Worm (Caenorhabditis elegans) whole organism, mixed stage, embryonic: ENCODE data around the gene C46A5.1.
A peak's percentile ranks its signal among the peaks of the same experiment; 100 is the strongest.

Experiments
- M03D4.4 ChIP-seq: sonication (generic microtip); optimal IDR thresholded peaks from 2 replicates; lab custom pipeline; 2017; ENCODE audit warnings: mild to moderate bottlenecking, missing genetic modification characterization, missing compliant biosample characterization
- bed-3 ChIP-seq: fragments of 200-800 bp; sonication (Bioruptor generic); optimal IDR thresholded peaks from 3 replicates; lab custom pipeline; 2018; ENCODE audit warnings: mild to moderate bottlenecking, missing genetic modification characterization, moderate library complexity, missing compliant biosample characterization
- blmp-1 ChIP-seq: fragments of 150-350 bp; optimal IDR thresholded peaks from 2 replicates; lab custom pipeline; 2014; ENCODE audit warnings: missing biosample characterization, missing genetic modification characterization
- ceh-39 ChIP-seq: fragments of 150-350 bp; optimal IDR thresholded peaks from 2 replicates; lab custom pipeline; 2014; ENCODE audit warnings: missing biosample characterization, missing genetic modification characterization
- ceh-43 ChIP-seq: fragments of 200-800 bp; sonication (Bioruptor generic); optimal IDR thresholded peaks from 2 replicates; lab custom pipeline; 2018; ENCODE audit warnings: mild to moderate bottlenecking, missing genetic modification characterization, moderate library complexity, missing compliant biosample characterization
- ces-1 ChIP-seq: fragments of 150-350 bp; optimal IDR thresholded peaks from 2 replicates; lab custom pipeline; 2014; ENCODE audit warnings: missing biosample characterization, missing genetic modification reagents, missing genetic modification characterization
- cnd-1 ChIP-seq: fragments of 200-800 bp; sonication (Bioruptor generic); optimal IDR thresholded peaks from 2 replicates; lab custom pipeline; 2018; ENCODE audit warnings: mild to moderate bottlenecking, missing genetic modification characterization, missing compliant biosample characterization
- elt-1 ChIP-seq: sonication (generic microtip); optimal IDR thresholded peaks from 2 replicates; lab custom pipeline; 2017; ENCODE audit warnings: missing genetic modification characterization, mild to moderate bottlenecking, missing compliant biosample characterization, antibody characterized with exemption, moderate library complexity, borderline replicate concordance; ENCODE audit not compliant: insufficient read depth
- elt-3 ChIP-seq: fragments of 150-350 bp; optimal IDR thresholded peaks from 2 replicates; lab custom pipeline; 2014; ENCODE audit warnings: missing biosample characterization, missing genetic modification characterization
- flh-1 ChIP-seq: fragments of 200-800 bp; sonication (Bioruptor generic); optimal IDR thresholded peaks from 2 replicates; lab custom pipeline; 2018; ENCODE audit warnings: mild to moderate bottlenecking, missing genetic modification characterization, moderate library complexity, missing compliant biosample characterization
- ham-2 ChIP-seq: fragments of 200-800 bp; sonication (Bioruptor generic); optimal IDR thresholded peaks from 2 replicates; lab custom pipeline; 2018; ENCODE audit warnings: mild to moderate bottlenecking, missing genetic modification characterization, missing compliant biosample characterization
- hlh-1 ChIP-seq: fragments of 150-350 bp; optimal IDR thresholded peaks from 2 replicates; lab custom pipeline; 2014; ENCODE audit warnings: missing biosample characterization, missing genetic modification reagents, missing genetic modification characterization
- lin-13 ChIP-seq: fragments of 150-350 bp; optimal IDR thresholded peaks from 2 replicates; lab custom pipeline; 2014; ENCODE audit warnings: missing biosample characterization, missing genetic modification characterization
- lin-32 ChIP-seq: fragments of 200-800 bp; sonication (Bioruptor generic); optimal IDR thresholded peaks from 2 replicates; lab custom pipeline; 2018; ENCODE audit warnings: mild to moderate bottlenecking, missing genetic modification characterization, missing compliant biosample characterization
- lsy-2 ChIP-seq: fragments of 150-350 bp; optimal IDR thresholded peaks from 2 replicates; lab custom pipeline; 2014; ENCODE audit warnings: missing biosample characterization, missing genetic modification characterization
- mep-1 ChIP-seq: fragments of 150-350 bp; optimal IDR thresholded peaks from 2 replicates; lab custom pipeline; 2017; ENCODE audit warnings: missing biosample characterization, missing genetic modification reagents, missing genetic modification characterization, inconsistent platforms
- nhr-12 ChIP-seq: fragments of 150-350 bp; optimal IDR thresholded peaks from 2 replicates; lab custom pipeline; 2014; ENCODE audit warnings: missing biosample characterization, missing genetic modification characterization
- nhr-2 ChIP-seq: fragments of 150-350 bp; optimal IDR thresholded peaks from 2 replicates; lab custom pipeline; 2014; ENCODE audit warnings: missing biosample characterization, missing genetic modification characterization
- nhr-28 ChIP-seq: fragments of 150-350 bp; optimal IDR thresholded peaks from 2 replicates; lab custom pipeline; 2014; ENCODE audit warnings: missing biosample characterization, missing genetic modification characterization
- pha-4 ChIP-seq: fragments of 150-350 bp; optimal IDR thresholded peaks from 2 replicates; lab custom pipeline; 2018; ENCODE audit warnings: missing biosample characterization, missing genetic modification reagents, missing genetic modification characterization
- sem-2 ChIP-seq: fragments of 200-800 bp; sonication (Bioruptor generic); optimal IDR thresholded peaks from 2 replicates; lab custom pipeline; 2018; ENCODE audit warnings: mild to moderate bottlenecking, missing genetic modification characterization, missing compliant biosample characterization
- sptf-1 ChIP-seq: sonication (generic microtip); optimal IDR thresholded peaks from 2 replicates; lab custom pipeline; 2017; ENCODE audit warnings: mild to moderate bottlenecking, missing genetic modification characterization, moderate library complexity, missing compliant biosample characterization
- tbx-8 ChIP-seq: fragments of 200-800 bp; sonication (Bioruptor generic); optimal IDR thresholded peaks from 2 replicates; lab custom pipeline; 2018; ENCODE audit warnings: mild to moderate bottlenecking, missing genetic modification characterization, moderate library complexity, missing compliant biosample characterization
- unc-120 ChIP-seq: sonication (generic microtip); optimal IDR thresholded peaks from 2 replicates; lab custom pipeline; 2017; ENCODE audit warnings: missing genetic modification characterization, missing compliant biosample characterization; ENCODE audit not compliant: poor library complexity, severe bottlenecking
- unc-39 ChIP-seq: fragments of 150-350 bp; optimal IDR thresholded peaks from 2 replicates; lab custom pipeline; 2014; ENCODE audit warnings: missing biosample characterization, missing genetic modification characterization
- unc-62 ChIP-seq: fragments of 150-350 bp; optimal IDR thresholded peaks from 2 replicates; lab custom pipeline; 2014; ENCODE audit warnings: missing biosample characterization, missing genetic modification reagents, missing genetic modification characterization
- zip-8 ChIP-seq: fragments of 150-350 bp; optimal IDR thresholded peaks from 2 replicates; lab custom pipeline; 2014; ENCODE audit warnings: missing biosample characterization, missing genetic modification characterization
- ztf-11 ChIP-seq: fragments of 150-350 bp; optimal IDR thresholded peaks from 2 replicates; lab custom pipeline; 2014; ENCODE audit warnings: missing biosample characterization, missing genetic modification characterization

C46A5.1 gene

DNA sequence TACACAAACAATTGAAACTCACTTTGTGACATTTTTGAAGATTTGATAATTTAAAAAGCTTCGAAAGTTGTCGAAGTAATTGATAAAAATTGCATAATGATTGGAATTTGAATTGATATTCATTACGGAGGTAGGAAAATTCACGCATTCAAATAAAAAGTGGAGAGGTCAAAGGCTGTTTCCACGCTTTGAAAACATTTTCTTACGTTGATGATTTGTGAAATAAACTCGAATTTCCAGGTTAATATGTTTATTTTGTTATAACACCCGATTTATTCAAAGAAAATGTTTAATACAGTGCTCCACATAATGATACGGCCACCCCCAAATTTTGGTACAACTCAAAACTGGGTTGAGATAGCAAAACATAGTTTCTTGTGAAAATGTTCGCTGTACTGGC lies 39.5 kb downstream of the C46A5.1 start, which contains the start of gene C33H5.16:
Gene C33H5.16 (minus strand): TSS at position 101 of the 400 bp plus-strand sequence.
- TF ChIP-seq sptf-1 (tag; lab: Kevin White, UChicago) (no peak), M03D4.4 (tag; lab: Kevin White, UChicago) (no peak), unc-39 (tag; lab: Kevin White, UChicago) (no peak), tbx-8 (GFP tag; lab: Kevin White, UChicago) (no peak), blmp-1 (tag; lab: Kevin White, UChicago) (no peak), lsy-2 (tag; lab: Kevin White, UChicago) (no peak), nhr-28 (tag; lab: Kevin White, UChicago) (no peak), unc-120 (tag; lab: Kevin White, UChicago) (no peak), ces-1 (GFP tag; lab: Kevin White, UChicago) (no peak), nhr-2 (tag; lab: Kevin White, UChicago) (no peak), ham-2 (GFP tag; lab: Kevin White, UChicago) (no peak), bed-3 (GFP tag; lab: Kevin White, UChicago) (no peak), ceh-39 (tag; lab: Kevin White, UChicago) (no peak)
- TF ChIP-seq, all 35 proteins: peak for 0

DNA sequence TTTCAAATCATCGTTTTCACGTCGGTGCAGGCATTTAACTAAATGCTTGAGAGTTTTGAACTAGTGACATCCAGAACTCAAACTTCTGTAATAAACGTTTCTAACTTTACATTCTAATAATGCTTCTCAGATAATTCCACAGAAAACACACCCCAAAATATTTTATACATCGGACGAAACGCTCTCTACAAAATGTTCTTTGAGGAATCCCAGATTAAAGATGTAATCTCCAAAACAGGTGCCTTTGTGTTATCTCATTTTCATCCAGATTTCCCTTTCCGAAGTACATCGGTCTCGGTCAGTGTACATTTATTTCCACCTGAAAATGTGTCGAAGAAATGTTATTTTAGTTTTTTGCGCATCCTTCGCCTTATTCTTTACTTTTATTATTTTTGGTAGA lies 41.0 kb downstream of the C46A5.1 start, which contains the start of gene C33H5.2:
Gene C33H5.2 (plus strand): TSS at position 301 of the 400 bp plus-strand sequence.
- TF ChIP-seq flh-1 (GFP tag; lab: Kevin White, UChicago) (no peak), elt-1 (tag; lab: Kevin White, UChicago) (peak; percentile 64)
- TF ChIP-seq, all 35 proteins: peak for 1

DNA sequence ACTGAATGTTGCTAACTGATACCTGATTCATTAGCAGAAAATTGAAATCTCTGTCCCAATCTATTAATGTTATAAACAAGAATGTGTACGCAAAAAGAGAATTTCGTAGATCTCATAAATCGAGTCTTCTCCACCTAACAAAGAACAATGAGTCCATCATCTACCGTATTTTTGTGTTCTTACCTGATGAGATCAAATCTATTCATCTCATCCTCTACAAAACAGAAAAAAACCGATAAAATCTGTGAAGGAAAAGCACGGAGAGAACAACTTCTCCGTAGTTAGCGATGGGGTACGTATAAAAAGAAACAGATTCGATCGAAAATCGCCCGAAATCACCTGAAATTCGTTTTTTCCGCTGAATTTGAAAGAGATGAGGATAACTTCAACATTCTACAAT lies 44.9 kb downstream of the C46A5.1 start, which contains the start of gene C33H5.1:
Gene C33H5.1 (plus strand): TSS at position 330 of the 400 bp plus-strand sequence.
- TF ChIP-seq elt-1 (tag; lab: Kevin White, UChicago): peak; percentile 88
- TF ChIP-seq sem-2 (GFP tag; lab: Kevin White, UChicago): no peak
- TF ChIP-seq, all 35 proteins: peak for 1

DNA sequence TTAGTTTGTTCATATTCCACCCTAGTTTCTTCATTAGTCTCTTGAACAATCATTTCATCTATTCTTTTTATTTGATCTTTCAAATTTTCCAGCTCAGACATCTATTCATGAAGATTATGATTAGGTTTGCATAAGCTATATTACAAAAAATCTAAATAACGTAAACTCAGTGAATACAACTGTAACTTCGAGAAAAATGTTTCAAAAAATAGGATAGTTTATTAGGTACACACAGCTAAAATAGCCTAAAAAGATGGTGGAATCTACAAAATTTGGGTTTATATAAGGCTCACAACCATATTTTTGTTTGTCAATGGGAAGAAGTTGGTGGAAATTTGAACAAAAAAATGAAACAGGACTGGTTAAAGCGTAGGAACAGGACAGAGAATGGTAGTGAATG lies 49.0 kb downstream of the C46A5.1 start, which contains the start of gene zgpa-1:
Gene zgpa-1 (minus strand): TSS at position 101 of the 400 bp plus-strand sequence.
- TF ChIP-seq nhr-12 (tag; lab: Kevin White, UChicago): no peak
- TF ChIP-seq unc-39 (tag; lab: Kevin White, UChicago): no peak
- no peak for TF ChIP-seq pha-4
- TF ChIP-seq ces-1 (GFP tag; lab: Kevin White, UChicago): no peak
- TF ChIP-seq cnd-1 (tag; lab: Kevin White, UChicago): no peak
- TF ChIP-seq elt-1 (tag; lab: Kevin White, UChicago): no peak
- no peak for TF ChIP-seq lin-13 (tag; lab: Kevin White, UChicago)
- no peak for TF ChIP-seq flh-1 (GFP tag; lab: Kevin White, UChicago)

DNA sequence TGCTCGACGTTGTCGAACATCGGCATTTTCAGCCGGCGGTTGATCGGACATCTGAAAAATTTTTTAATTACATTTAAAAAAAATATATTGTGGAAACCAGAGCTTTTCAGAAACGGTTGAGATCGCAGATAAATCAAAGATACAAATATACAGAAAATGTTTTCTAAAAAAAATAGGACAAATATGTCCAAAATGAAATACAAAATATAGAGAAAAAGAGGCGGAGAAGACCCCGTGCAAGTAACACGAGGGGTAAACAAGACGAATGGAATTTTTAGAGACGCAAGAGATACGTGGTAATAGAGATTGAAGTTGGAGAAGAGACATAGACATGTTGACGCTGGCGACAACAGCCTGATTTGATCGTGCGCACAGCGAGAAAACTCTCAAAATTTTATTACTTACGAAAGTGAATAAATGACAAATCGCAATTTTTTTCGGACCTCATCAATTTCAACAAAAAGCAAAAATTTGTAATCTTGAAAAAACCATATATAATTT lies 52.0 kb downstream of the C46A5.1 start, which contains the start of gene cdgs-1:
Gene cdgs-1 (minus strand): TSS at position 51 of the 501 bp plus-strand sequence.
- TF ChIP-seq lin-32 (GFP tag; lab: Kevin White, UChicago) (no peak), unc-62 (GFP tag; lab: Kevin White, UChicago) (peak; percentile 36), ces-1 (GFP tag; lab: Kevin White, UChicago) (peak; percentile 83), nhr-28 (tag; lab: Kevin White, UChicago) (no peak)

DNA sequence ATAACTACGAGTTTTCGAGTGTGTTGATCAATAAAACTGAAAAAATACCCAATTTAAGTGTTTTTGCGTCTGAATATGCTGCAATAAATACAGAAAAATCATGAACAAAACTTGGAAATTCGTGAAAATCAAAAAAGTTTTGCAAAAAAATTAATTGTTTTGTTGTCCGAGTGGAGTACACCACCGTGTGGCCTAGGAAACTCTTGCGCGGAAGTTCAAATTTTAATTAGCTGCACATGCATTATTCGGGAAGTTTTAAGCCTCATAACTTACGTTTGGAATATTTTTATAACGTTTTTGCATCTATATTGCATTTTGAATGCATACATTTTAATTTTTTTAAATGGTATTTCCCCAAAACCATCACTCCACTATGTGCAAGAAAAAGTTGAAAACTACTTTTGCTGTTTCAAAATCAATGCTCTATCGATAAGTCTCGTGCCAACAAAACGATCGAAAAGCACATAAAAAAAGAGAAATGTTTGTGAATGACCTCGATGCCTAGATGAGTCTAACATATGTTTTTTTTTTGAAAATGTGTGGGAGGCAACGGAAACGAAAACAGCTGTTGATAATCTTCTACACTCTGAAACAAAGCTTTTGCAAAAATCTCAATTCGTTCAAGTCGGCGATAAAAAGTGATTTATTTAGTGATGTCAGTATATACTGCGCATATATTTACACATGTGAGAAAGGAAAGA lies 52.8 kb downstream of the C46A5.1 start:
- TF ChIP-seq hlh-1 (tag; lab: Kevin White, UChicago) (peak; percentile 44), elt-3 (tag; lab: Kevin White, UChicago) (no peak), mep-1 (peak; percentile 9), zip-8 (tag; lab: Kevin White, UChicago) (no peak), ceh-43 (peak; percentile 30), tbx-8 (GFP tag; lab: Kevin White, UChicago) (no peak), ztf-11 (tag; lab: Kevin White, UChicago) (no peak), bed-3 (GFP tag; lab: Kevin White, UChicago) (no peak), unc-120 (tag; lab: Kevin White, UChicago) (no peak)
